Fruit fly (Drosophila melanogaster) whole organism, prepupa: ENCODE data around the gene CG10877.

Source experiments
- Blimp-1 ChIP-seq: fragments of 200-800 bp; sonication (Bioruptor generic); optimal IDR thresholded peaks from 3 replicates; lab custom pipeline; 2017; ENCODE audit warnings: missing biosample characterization, missing genetic modification characterization, mild to moderate bottlenecking, moderate library complexity, missing genetic modification reagents
- CG11294 ChIP-seq: fragments of 200-800 bp; sonication (Bioruptor generic); IDR thresholded peaks from 2 replicates; pipeline ENCODE4 v1.3.6; 2022; ENCODE audit warnings: missing biosample characterization, missing genetic modification characterization
- CG11762 ChIP-seq: fragments of 200-800 bp; sonication (Bioruptor generic); optimal IDR thresholded peaks from 3 replicates; lab custom pipeline; 2016; ENCODE audit warnings: missing biosample characterization, missing genetic modification characterization; ENCODE audit not compliant: insufficient read depth
- CG15336 ChIP-seq: fragments of 200-800 bp; sonication (Bioruptor generic); IDR thresholded peaks from 2 replicates; pipeline ENCODE4 v1.3.6; 2022; ENCODE audit warnings: missing biosample characterization, missing genetic modification characterization
- CG1621 ChIP-seq: fragments of 200-800 bp; sonication (Bioruptor generic); optimal IDR thresholded peaks from 3 replicates; lab custom pipeline; 2018; ENCODE audit warnings: missing biosample characterization, mild to moderate bottlenecking, missing genetic modification characterization
- CG16779 ChIP-seq: fragments of 200-800 bp; sonication (Bioruptor generic); optimal IDR thresholded peaks from 3 replicates; lab custom pipeline; 2017; ENCODE audit warnings: missing biosample characterization, mild to moderate bottlenecking, missing genetic modification characterization
- CG3032 ChIP-seq: fragments of 200-800 bp; optimal IDR thresholded peaks from 2 replicates; lab custom pipeline; 2019; ENCODE audit warnings: missing biosample characterization, mild to moderate bottlenecking, missing genetic modification characterization, moderate library complexity
- CG31627 ChIP-seq: fragments of 200-800 bp; sonication (Bioruptor generic); optimal IDR thresholded peaks from 3 replicates; lab custom pipeline; 2016; ENCODE audit warnings: missing biosample characterization, missing genetic modification characterization
- CG32006 ChIP-seq: fragments of 200-800 bp; sonication (Bioruptor generic); optimal IDR thresholded peaks from 3 replicates; lab custom pipeline; 2017; ENCODE audit warnings: missing biosample characterization, mild to moderate bottlenecking, missing genetic modification characterization
- CG34406 ChIP-seq: fragments of 200-800 bp; sonication (Bioruptor generic); optimal IDR thresholded peaks from 3 replicates; lab custom pipeline; 2016; ENCODE audit warnings: missing biosample characterization, missing genetic modification characterization
- CG4318 ChIP-seq: fragments of 200-800 bp; sonication (Bioruptor generic); optimal IDR thresholded peaks from 3 replicates; lab custom pipeline; 2017; ENCODE audit warnings: missing biosample characterization, mild to moderate bottlenecking, missing genetic modification characterization
- CG6163 ChIP-seq: fragments of 200-800 bp; sonication (Bioruptor generic); IDR thresholded peaks from 3 replicates; pipeline ENCODE4 v1.3.6; 2022; ENCODE audit warnings: missing biosample characterization, missing genetic modification characterization
- CG6276 ChIP-seq: fragments of 200-800 bp; sonication (Bioruptor generic); optimal IDR thresholded peaks from 2 replicates; lab custom pipeline; 2017; ENCODE audit warnings: missing biosample characterization, mild to moderate bottlenecking, missing genetic modification characterization
- CG6792 ChIP-seq: fragments of 200-800 bp; sonication (Bioruptor generic); optimal IDR thresholded peaks from 3 replicates; lab custom pipeline; 2016; ENCODE audit warnings: missing biosample characterization, missing genetic modification characterization
- CG6808 ChIP-seq: fragments of 200-800 bp; sonication (Bioruptor generic); optimal IDR thresholded peaks from 3 replicates; lab custom pipeline; 2017; ENCODE audit warnings: missing biosample characterization, missing genetic modification characterization, mild to moderate bottlenecking, moderate library complexity, missing genetic modification reagents
- CG6854 ChIP-seq: fragments of 200-800 bp; sonication (Bioruptor generic); optimal IDR thresholded peaks from 2 replicates; lab custom pipeline; 2017; ENCODE audit warnings: missing biosample characterization, mild to moderate bottlenecking, missing genetic modification characterization
- CG7368 ChIP-seq: fragments of 200-800 bp; sonication (Bioruptor generic); optimal IDR thresholded peaks from 3 replicates; lab custom pipeline; 2016; ENCODE audit warnings: missing biosample characterization, missing genetic modification characterization
- CG8119 ChIP-seq: fragments of 200-800 bp; sonication (Bioruptor generic); IDR thresholded peaks from 3 replicates; pipeline ENCODE4 v1.3.6; 2022; ENCODE audit warnings: missing biosample characterization, missing genetic modification characterization
- CG8319 ChIP-seq: fragments of 200-800 bp; sonication (Bioruptor generic); optimal IDR thresholded peaks from 3 replicates; lab custom pipeline; 2016; ENCODE audit warnings: missing biosample characterization, missing genetic modification characterization
- CG8632 ChIP-seq: fragments of 200-800 bp; sonication (Bioruptor generic); optimal IDR thresholded peaks from 3 replicates; lab custom pipeline; 2016; ENCODE audit warnings: missing biosample characterization, missing genetic modification characterization
- CG9139 ChIP-seq: fragments of 200-800 bp; sonication (Bioruptor generic); optimal IDR thresholded peaks from 3 replicates; lab custom pipeline; 2017; ENCODE audit warnings: missing biosample characterization, mild to moderate bottlenecking, missing genetic modification characterization
- Eip75B ChIP-seq: fragments of 200-800 bp; sonication (Bioruptor generic); optimal IDR thresholded peaks from 3 replicates; lab custom pipeline; 2016; ENCODE audit warnings: missing biosample characterization, missing genetic modification characterization
- Eip78C ChIP-seq: fragments of 200-800 bp; sonication (Bioruptor generic); peaks from one replicate; lab custom pipeline; 2016; ENCODE audit warnings: missing biosample characterization, missing genetic modification characterization
- Eip93F ChIP-seq: fragments of 200-800 bp; sonication (Bioruptor generic); optimal IDR thresholded peaks from 2 replicates; lab custom pipeline; 2016; ENCODE audit warnings: missing biosample characterization, mild to moderate bottlenecking, missing genetic modification characterization
- Ets96B ChIP-seq: fragments of 200-800 bp; optimal IDR thresholded peaks from 2 replicates; lab custom pipeline; 2019; ENCODE audit warnings: missing biosample characterization, mild to moderate bottlenecking, missing genetic modification characterization, moderate library complexity
- Gug ChIP-seq: fragments of 200-800 bp; sonication (Bioruptor generic); IDR thresholded peaks from 2 replicates; pipeline ENCODE4 v1.3.6; 2022; ENCODE audit warnings: missing biosample characterization, missing genetic modification characterization
- Hr4 ChIP-seq: fragments of 200-800 bp; sonication (Bioruptor generic); optimal IDR thresholded peaks from 3 replicates; lab custom pipeline; 2016; ENCODE audit warnings: missing biosample characterization, missing genetic modification characterization
- Lpt ChIP-seq: fragments of 200-800 bp; sonication (Bioruptor generic); optimal IDR thresholded peaks from 3 replicates; lab custom pipeline; 2016; ENCODE audit warnings: missing biosample characterization, missing genetic modification characterization
- OdsH ChIP-seq: fragments of 200-800 bp; sonication (Bioruptor generic); optimal IDR thresholded peaks from 3 replicates; lab custom pipeline; 2016; ENCODE audit warnings: missing biosample characterization, missing genetic modification characterization
- Smox ChIP-seq: fragments of 200-800 bp; sonication (Bioruptor generic); optimal IDR thresholded peaks from 3 replicates; lab custom pipeline; 2016; ENCODE audit warnings: missing biosample characterization, missing genetic modification characterization
- Sox102F ChIP-seq: fragments of 200-800 bp; sonication (Bioruptor generic); optimal IDR thresholded peaks from 2 replicates; lab custom pipeline; 2016; ENCODE audit warnings: missing biosample characterization, mild to moderate bottlenecking, missing genetic modification characterization
- Sox14 ChIP-seq: fragments of 200-800 bp; sonication (Bioruptor generic); optimal IDR thresholded peaks from 3 replicates; lab custom pipeline; 2016; ENCODE audit warnings: missing biosample characterization, missing genetic modification characterization
- achi ChIP-seq: fragments of 200-800 bp; sonication (Bioruptor generic); optimal IDR thresholded peaks from 3 replicates; lab custom pipeline; 2016; ENCODE audit warnings: missing biosample characterization, missing genetic modification characterization
- dac ChIP-seq: fragments of 200-800 bp; sonication (Bioruptor generic); optimal IDR thresholded peaks from 2 replicates; lab custom pipeline; 2017; ENCODE audit warnings: missing biosample characterization, mild to moderate bottlenecking, missing genetic modification characterization
- dsx ChIP-seq: fragments of 200-800 bp; optimal IDR thresholded peaks from 3 replicates; lab custom pipeline; 2019; ENCODE audit warnings: missing biosample characterization, mild to moderate bottlenecking, missing genetic modification characterization, moderate library complexity; ENCODE audit not compliant: poor library complexity, severe bottlenecking
- eg ChIP-seq: fragments of 200-800 bp; sonication (Bioruptor generic); IDR thresholded peaks from 3 replicates; pipeline ENCODE4 v1.3.6; 2022; ENCODE audit warnings: missing biosample characterization, missing genetic modification characterization
- fd85E ChIP-seq: fragments of 200-800 bp; sonication (Bioruptor generic); optimal IDR thresholded peaks from 3 replicates; lab custom pipeline; 2016; ENCODE audit warnings: missing biosample characterization, missing genetic modification characterization
- fkh ChIP-seq: fragments of 200-800 bp; sonication (Bioruptor generic); optimal IDR thresholded peaks from 3 replicates; lab custom pipeline; 2017; ENCODE audit warnings: missing biosample characterization, mild to moderate bottlenecking, missing genetic modification characterization, moderate library complexity
- net ChIP-seq: fragments of 200-800 bp; sonication (Bioruptor generic); optimal IDR thresholded peaks from 3 replicates; lab custom pipeline; 2016; ENCODE audit warnings: missing biosample characterization, missing genetic modification characterization
- pdm3 ChIP-seq: fragments of 200-800 bp; sonication (Bioruptor generic); optimal IDR thresholded peaks from 3 replicates; lab custom pipeline; 2016; ENCODE audit warnings: missing biosample characterization, missing genetic modification characterization
- salr ChIP-seq, 2 experiments: fragments of 200-800 bp; sonication (Bioruptor generic); optimal IDR thresholded peaks; 3 replicates each; lab custom pipeline; 2016 to 2018; ENCODE audit warnings: missing biosample characterization in 2 of 2, missing genetic modification characterization in 2 of 2, mild to moderate bottlenecking in 1 of 2
- ss ChIP-seq, 2 experiments: fragments of 200-800 bp; sonication (Bioruptor generic); optimal IDR thresholded peaks; 2 replicates in 1 of 2; 3 replicates in 1 of 2; lab custom pipeline; 2017 to 2018; ENCODE audit warnings: mild to moderate bottlenecking in 2 of 2, missing biosample characterization in 2 of 2, missing genetic modification characterization in 2 of 2, moderate library complexity in 1 of 2
- svp ChIP-seq: fragments of 200-800 bp; sonication (Bioruptor generic); peaks from one replicate; lab custom pipeline; 2016; ENCODE audit warnings: missing biosample characterization, missing genetic modification characterization
- vri ChIP-seq: fragments of 200-800 bp; sonication (Bioruptor generic); optimal IDR thresholded peaks from 3 replicates; lab custom pipeline; 2016; ENCODE audit warnings: missing biosample characterization, mild to moderate bottlenecking, missing genetic modification characterization

The CG10877 gene

dm6 chr3R:20573326-20573725, 9.5 kb upstream of the CG10877 start:
- TF ChIP-seq dsx (GFP tag; lab: Kevin White, UChicago) (no peak), dac (GFP tag; lab: Kevin White, UChicago) (no peak), Eip78C (GFP tag; lab: Kevin White, UChicago) (peak; percentile 48), CG11294 (GFP tag; lab: Robert Waterston, UW) (no peak), CG8632 (GFP tag; lab: Kevin White, UChicago) (no peak), CG34406 (GFP tag; lab: Kevin White, UChicago) (no peak), fkh (GFP tag; lab: Kevin White, UChicago) (no peak), fd85E (GFP tag; lab: Kevin White, UChicago) (no peak), Sox14 (GFP tag; lab: Kevin White, UChicago) (no peak), eg (GFP tag; lab: Robert Waterston, UW) (no peak), svp (GFP tag; lab: Kevin White, UChicago) (peak; percentile 45), CG4318 (GFP tag; lab: Kevin White, UChicago) (no peak), CG15336 (GFP tag; lab: Robert Waterston, UW) (0 out of 2 replicates have a peak, but pooled peaks have one; percentile 22), Ets96B (tag; lab: Kevin White, UChicago) (no peak), OdsH (GFP tag; lab: Kevin White, UChicago) (no peak), Hr4 (GFP tag; lab: Kevin White, UChicago) (peak; percentile 18), Smox (GFP tag; lab: Kevin White, UChicago) (no peak), CG6792 (GFP tag; lab: Kevin White, UChicago) (no peak), CG11762 (GFP tag; lab: Kevin White, UChicago) (no peak), CG6163 (no peak), CG32006 (peak; percentile 51), CG6808 (GFP tag; lab: Kevin White, UChicago) (no peak), vri (GFP tag; lab: Kevin White, UChicago) (no peak), CG31627 (no peak), CG9139 (GFP tag; lab: Kevin White, UChicago) (no peak), Eip75B (no peak)

- no peak for TF ChIP-seq Lpt (GFP tag; lab: Kevin White, UChicago)
- peak; percentile 73 for TF ChIP-seq CG8319
- no peak for TF ChIP-seq Sox102F (GFP tag; lab: Kevin White, UChicago)
- TF ChIP-seq achi (GFP tag; lab: Kevin White, UChicago), result no peak
- TF ChIP-seq CG6808 (GFP tag; lab: Kevin White, UChicago), result peak; percentile 4
- no peak for TF ChIP-seq net
- TF ChIP-seq salr (GFP tag; optimal IDR thresholded peaks at IDR 0.05; lab: Kevin White, UChicago), result no peak
- TF ChIP-seq vri (GFP tag; lab: Kevin White, UChicago), result no peak
Observed at dm6 chr3R:20567507-20568222, 3.8 kb upstream of the CG10877 start.

DNA sequence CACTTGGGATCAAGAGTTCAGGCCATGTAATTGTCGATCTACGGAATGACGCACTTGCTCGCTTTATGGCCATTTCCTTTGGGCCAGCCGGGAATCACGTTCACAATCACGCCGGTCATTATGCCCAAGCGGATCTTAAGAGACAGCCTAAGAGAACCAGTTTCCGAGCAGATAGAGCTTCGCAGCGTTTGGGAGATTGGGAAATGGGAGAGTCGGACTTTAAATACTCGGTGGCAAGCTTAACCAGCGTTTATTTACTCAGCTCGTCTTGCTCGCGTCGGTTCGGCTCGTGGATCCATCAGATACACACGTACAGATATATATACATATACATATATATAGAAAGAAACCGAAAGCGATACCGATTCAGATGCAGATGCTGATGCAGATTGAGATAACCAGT, 1.7 kb upstream of the CG10877 start:
- TF ChIP-seq CG32006, result peak; percentile 2
- TF ChIP-seq CG7368 (GFP tag; lab: Kevin White, UChicago), result no peak
- TF ChIP-seq CG6163, result peak; percentile 47; the same call in 1 of the 3 replicates
- TF ChIP-seq achi (GFP tag; lab: Kevin White, UChicago), result no peak
- peak; percentile 2 for TF ChIP-seq Sox14 (GFP tag; lab: Kevin White, UChicago)
- TF ChIP-seq CG9139 (GFP tag; lab: Kevin White, UChicago), result peak; percentile 54
- TF ChIP-seq dsx (GFP tag; lab: Kevin White, UChicago), result peak; percentile 27
- peak; percentile 89 for TF ChIP-seq svp (GFP tag; lab: Kevin White, UChicago)
- peak; percentile 35 for TF ChIP-seq CG16779
- peak; percentile 97 for TF ChIP-seq Blimp-1 (GFP tag; lab: Kevin White, UChicago)
- TF ChIP-seq ss (GFP tag; optimal IDR thresholded peaks at IDR 0.05; lab: Kevin White, UChicago), result peak; percentile 49 to 51
- TF ChIP-seq vri (GFP tag; lab: Kevin White, UChicago), result peak; percentile 49
- TF ChIP-seq dac (GFP tag; lab: Kevin White, UChicago), result no peak
- TF ChIP-seq CG6276 (GFP tag; lab: Kevin White, UChicago), result peak; percentile 20
- no peak for TF ChIP-seq pdm3 (GFP tag; lab: Kevin White, UChicago)
- peak; percentile 81 for TF ChIP-seq CG6854
- peak; percentile 29 for TF ChIP-seq Eip93F (GFP tag; lab: Kevin White, UChicago)
- TF ChIP-seq CG3032 (tag; lab: Kevin White, UChicago), result no peak
- peak; percentile 37 for TF ChIP-seq Sox102F (GFP tag; lab: Kevin White, UChicago)
- peak; percentile 44; the same call in 1 of the 3 replicates for TF ChIP-seq CG8119 (GFP tag; lab: Robert Waterston, UW)
- TF ChIP-seq Eip78C (GFP tag; lab: Kevin White, UChicago), result peak; percentile 73
- peak; percentile 47 for TF ChIP-seq CG1621
- no peak for TF ChIP-seq Smox (GFP tag; lab: Kevin White, UChicago)
- peak; percentile 39 for TF ChIP-seq Eip75B
- TF ChIP-seq Gug (GFP tag; lab: Robert Waterston, UW), result no peak
